Fruit fly (Drosophila melanogaster) whole organism, embryonic: Measurements from ENCODE around the gene kkv.

Source experiments
- Bdp1 ChIP-seq: fragments of 200-800 bp; sonication (Bioruptor generic); optimal IDR thresholded peaks from 3 replicates; lab custom pipeline; 2016; ENCODE audit warnings: missing biosample characterization, missing genetic modification characterization
- CG12155 ChIP-seq: fragments of 200-800 bp; sonication (Bioruptor generic); optimal IDR thresholded peaks from 3 replicates; lab custom pipeline; 2016; ENCODE audit warnings: missing biosample characterization, missing genetic modification characterization
- CG31388 ChIP-seq: fragments of 200-800 bp; sonication (Bioruptor generic); optimal IDR thresholded peaks from 2 replicates; lab custom pipeline; 2016; ENCODE audit warnings: missing biosample characterization, missing genetic modification characterization
- CG9437 ChIP-seq: fragments of 200-800 bp; sonication (Bioruptor generic); optimal IDR thresholded peaks from 2 replicates; lab custom pipeline; 2018; ENCODE audit warnings: missing biosample characterization, mild to moderate bottlenecking, missing genetic modification characterization
- CTCF ChIP-seq: fragments of 200-800 bp; sonication (Bioruptor generic); optimal IDR thresholded peaks from 2 replicates; lab custom pipeline; 2017; ENCODE audit warnings: missing biosample characterization, mild to moderate bottlenecking, missing genetic modification characterization, moderate library complexity
- aop ChIP-seq: fragments of 200-800 bp; sonication (Bioruptor generic); IDR thresholded peaks from 2 replicates; pipeline ENCODE4 v1.3.6; 2022; ENCODE audit warnings: missing biosample characterization, missing genetic modification characterization
- corto ChIP-seq: fragments of 200-800 bp; sonication (Bioruptor generic); optimal IDR thresholded peaks from 2 replicates; lab custom pipeline; 2016; ENCODE audit warnings: missing biosample characterization, mild to moderate bottlenecking, missing genetic modification characterization, moderate library complexity
- pfk ChIP-seq: fragments of 200-800 bp; sonication (Bioruptor generic); optimal IDR thresholded peaks from 2 replicates; lab custom pipeline; 2018; ENCODE audit warnings: missing biosample characterization, mild to moderate bottlenecking, missing genetic modification characterization, moderate library complexity
- sisA ChIP-seq: fragments of 200-800 bp; sonication (Bioruptor generic); IDR thresholded peaks from 2 replicates; pipeline ENCODE4 v1.3.6; 2022; ENCODE audit warnings: missing biosample characterization, missing genetic modification characterization

DNA sequence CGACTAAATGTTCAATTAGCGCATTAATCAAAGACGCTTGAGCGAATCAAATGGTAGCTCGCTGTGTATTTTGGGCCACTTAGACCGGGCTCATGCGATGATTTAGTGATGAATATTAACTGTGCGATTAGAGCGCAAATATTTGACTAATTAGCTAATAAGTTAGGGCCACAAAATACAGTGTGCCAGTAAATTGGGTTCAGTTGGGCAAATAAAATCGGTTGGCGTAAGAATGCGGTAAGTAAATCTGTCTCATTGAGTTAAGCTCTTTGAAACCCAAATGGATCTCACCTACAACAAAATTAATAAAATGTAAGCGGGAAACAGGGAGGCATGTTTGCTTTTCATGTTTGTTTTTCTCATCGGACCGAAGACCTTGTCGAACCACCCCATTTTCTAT is 27.8 kb upstream of the kkv start:
- TF ChIP-seq CTCF (GFP tag; lab: Kevin White, UChicago) (no peak), corto (GFP tag; lab: Kevin White, UChicago) (no peak), Bdp1 (GFP tag; lab: Kevin White, UChicago) (no peak), sisA (GFP tag; lab: Robert Waterston, UW) (no peak), pfk (GFP tag; lab: Kevin White, UChicago) (no peak), aop (GFP tag; lab: Robert Waterston, UW) (no peak), CG12155 (GFP tag; lab: Kevin White, UChicago) (no peak), CG31388 (GFP tag; lab: Kevin White, UChicago) (no peak), CG9437 (GFP tag; lab: Kevin White, UChicago) (no peak)
